Fruit fly (Drosophila melanogaster) whole organism, embryonic: ENCODE results near the gene CG7058.

Source experiments
- BEAF-32 ChIP-seq: fragments of 200-800 bp; sonication (Bioruptor generic); optimal IDR thresholded peaks from 3 replicates; lab custom pipeline; 2017; ENCODE audit warnings: missing biosample characterization, missing genetic modification characterization, mild to moderate bottlenecking, moderate library complexity, missing genetic modification reagents
- CG10267 ChIP-seq: fragments of 200-800 bp; sonication (Bioruptor generic); optimal IDR thresholded peaks from 2 replicates; lab custom pipeline; 2018; ENCODE audit warnings: missing biosample characterization, mild to moderate bottlenecking, missing genetic modification characterization, moderate library complexity
- CG10462 ChIP-seq: fragments of 200-800 bp; sonication (Bioruptor generic); optimal IDR thresholded peaks from 2 replicates; lab custom pipeline; 2016; ENCODE audit warnings: missing biosample characterization, missing genetic modification characterization
- CG12071 ChIP-seq: fragments of 200-800 bp; sonication (Bioruptor generic); optimal IDR thresholded peaks from 3 replicates; lab custom pipeline; 2018; ENCODE audit warnings: missing biosample characterization, mild to moderate bottlenecking, missing genetic modification characterization
- CG13287 ChIP-seq: fragments of 200-800 bp; sonication (Bioruptor generic); IDR thresholded peaks from 2 replicates; pipeline ENCODE4 v1.3.6; 2022; ENCODE audit warnings: missing biosample characterization, missing genetic modification characterization; ENCODE audit not compliant: partially characterized antibody
- CG14050 ChIP-seq: fragments of 200-800 bp; sonication (Bioruptor generic); IDR thresholded peaks from 3 replicates; pipeline ENCODE4 v1.3.6; 2022; ENCODE audit warnings: missing biosample characterization, missing genetic modification characterization
- CG14667 ChIP-seq: fragments of 200-800 bp; sonication (Bioruptor generic); IDR thresholded peaks from 2 replicates; pipeline ENCODE4 v1.3.6; 2022; ENCODE audit warnings: missing biosample characterization, missing genetic modification characterization
- CG16779 ChIP-seq: fragments of 200-800 bp; sonication (Bioruptor generic); IDR thresholded peaks from 2 replicates; pipeline ENCODE4 v1.3.6; 2022; ENCODE audit warnings: missing biosample characterization, missing genetic modification characterization
- CG17612 ChIP-seq: fragments of 200-800 bp; sonication (Bioruptor generic); IDR thresholded peaks from 2 replicates; pipeline ENCODE4 v1.3.6; 2022; ENCODE audit warnings: missing biosample characterization, missing genetic modification characterization
- CG17912 ChIP-seq: fragments of 200-800 bp; sonication (Bioruptor generic); optimal IDR thresholded peaks from 2 replicates; lab custom pipeline; 2018; ENCODE audit warnings: missing biosample characterization, mild to moderate bottlenecking, missing genetic modification characterization
- CG1832 ChIP-seq: fragments of 200-800 bp; sonication (Bioruptor generic); optimal IDR thresholded peaks from 2 replicates; lab custom pipeline; 2017; ENCODE audit warnings: missing biosample characterization, mild to moderate bottlenecking, missing genetic modification characterization, inconsistent platforms
- CG33213 ChIP-seq: fragments of 200-800 bp; sonication (Bioruptor generic); optimal IDR thresholded peaks from 3 replicates; lab custom pipeline; 2016; ENCODE audit warnings: missing biosample characterization, missing genetic modification characterization
- CG33557 ChIP-seq: fragments of 200-800 bp; sonication (Bioruptor generic); optimal IDR thresholded peaks from 2 replicates; lab custom pipeline; 2019; ENCODE audit warnings: missing biosample characterization, mild to moderate bottlenecking, missing genetic modification characterization, moderate library complexity
- CG3847 ChIP-seq: fragments of 200-800 bp; sonication (Bioruptor generic); IDR thresholded peaks from 2 replicates; pipeline ENCODE4 v1.3.6; 2022; ENCODE audit warnings: missing biosample characterization, missing genetic modification characterization
- CG4328 ChIP-seq: fragments of 200-800 bp; sonication (Bioruptor generic); optimal IDR thresholded peaks from 3 replicates; lab custom pipeline; 2017; ENCODE audit warnings: missing biosample characterization, missing genetic modification reagents, missing genetic modification characterization
- CG6254 ChIP-seq: fragments of 200-800 bp; sonication (Bioruptor generic); optimal IDR thresholded peaks from 3 replicates; lab custom pipeline; 2017; ENCODE audit warnings: mild to moderate bottlenecking, missing biosample characterization, missing genetic modification reagents, missing genetic modification characterization
- CG7839 ChIP-seq: fragments of 200-800 bp; sonication (Bioruptor generic); optimal IDR thresholded peaks from 3 replicates; lab custom pipeline; 2018; ENCODE audit warnings: missing biosample characterization, mild to moderate bottlenecking, missing genetic modification characterization, moderate library complexity
- CG8359 ChIP-seq: fragments of 200-800 bp; sonication (Bioruptor generic); optimal IDR thresholded peaks from 2 replicates; lab custom pipeline; 2017; ENCODE audit warnings: missing biosample characterization, mild to moderate bottlenecking, missing genetic modification characterization, borderline replicate concordance
- CG9817 ChIP-seq: fragments of 200-800 bp; sonication (Bioruptor generic); optimal IDR thresholded peaks from 2 replicates; lab custom pipeline; 2018; ENCODE audit warnings: missing biosample characterization, mild to moderate bottlenecking, missing genetic modification characterization, moderate library complexity
- CTCF ChIP-seq: fragments of 200-800 bp; sonication (Bioruptor generic); optimal IDR thresholded peaks from 2 replicates; lab custom pipeline; 2017; ENCODE audit warnings: missing biosample characterization, mild to moderate bottlenecking, missing genetic modification characterization, moderate library complexity
- D ChIP-seq, 2 experiments: fragments of 200-800 bp in 1 of 2; fragments of >200 bp in 1 of 2; sonication (Bioruptor generic) in 1 of 2; optimal IDR thresholded peaks; 2 replicates in 1 of 2; 3 replicates in 1 of 2; lab custom pipeline; 2017; ENCODE audit warnings: mild to moderate bottlenecking in 1 of 2, missing biosample characterization in 1 of 2, missing genetic modification characterization in 1 of 2, missing genetic modification reagents in 1 of 2
- Dip3 ChIP-seq: fragments of 200-800 bp; sonication (Bioruptor generic); optimal IDR thresholded peaks from 3 replicates; lab custom pipeline; 2016; ENCODE audit warnings: missing biosample characterization, missing genetic modification characterization
- Doc3 ChIP-seq: fragments of 200-800 bp; sonication (Bioruptor generic); IDR thresholded peaks from 3 replicates; pipeline ENCODE4 v1.3.6; 2022; ENCODE audit warnings: missing biosample characterization, missing genetic modification characterization; ENCODE audit not compliant: partially characterized antibody
- Ets97D ChIP-seq: fragments of 200-800 bp; sonication (Bioruptor generic); optimal IDR thresholded peaks from 3 replicates; lab custom pipeline; 2016; ENCODE audit warnings: missing biosample characterization, missing genetic modification characterization
- HmgZ ChIP-seq: fragments of 200-800 bp; sonication (Bioruptor generic); optimal IDR thresholded peaks from 2 replicates; lab custom pipeline; 2018; ENCODE audit warnings: missing biosample characterization, mild to moderate bottlenecking, missing genetic modification characterization
- Lhr ChIP-seq: fragments of 200-800 bp; sonication (Bioruptor generic); optimal IDR thresholded peaks from 3 replicates; lab custom pipeline; 2017; ENCODE audit warnings: mild to moderate bottlenecking, missing biosample characterization, missing genetic modification reagents, missing genetic modification characterization
- Neu2 ChIP-seq: fragments of 200-800 bp; sonication (Bioruptor generic); optimal IDR thresholded peaks from 3 replicates; lab custom pipeline; 2016; ENCODE audit warnings: missing biosample characterization, missing genetic modification characterization, borderline replicate concordance
- Nf-YC ChIP-seq: fragments of 200-800 bp; optimal IDR thresholded peaks from 3 replicates; lab custom pipeline; 2019; ENCODE audit warnings: missing biosample characterization, mild to moderate bottlenecking, missing genetic modification characterization, moderate library complexity
- Sox102F ChIP-seq: fragments of 200-800 bp; sonication (Bioruptor generic); optimal IDR thresholded peaks from 2 replicates; lab custom pipeline; 2018; ENCODE audit warnings: missing biosample characterization, mild to moderate bottlenecking, missing genetic modification characterization, moderate library complexity
- Trl ChIP-seq, 3 experiments: fragments of >200 bp in 2 of 3; fragments of 200-800 bp in 1 of 3; sonication (Bioruptor generic) in 1 of 3; optimal IDR thresholded peaks; 2 replicates in 1 of 3; 3 replicates in 2 of 3; lab custom pipeline; 2016 to 2017; ENCODE audit warnings: missing biosample characterization in 1 of 3, missing genetic modification characterization in 1 of 3
- Xrp1 ChIP-seq: fragments of 200-800 bp; sonication (Bioruptor generic); IDR thresholded peaks from 2 replicates; pipeline ENCODE4 v1.3.6; 2022; ENCODE audit warnings: missing biosample characterization, missing genetic modification characterization
- ab ChIP-seq: fragments of 200-800 bp; sonication (Bioruptor generic); optimal IDR thresholded peaks from 2 replicates; lab custom pipeline; 2016; ENCODE audit warnings: missing biosample characterization, missing genetic modification characterization
- az2 ChIP-seq: fragments of 200-800 bp; sonication (Bioruptor generic); optimal IDR thresholded peaks from 3 replicates; lab custom pipeline; 2016; ENCODE audit warnings: missing biosample characterization, missing genetic modification characterization
- corto ChIP-seq: fragments of 200-800 bp; sonication (Bioruptor generic); optimal IDR thresholded peaks from 2 replicates; lab custom pipeline; 2016; ENCODE audit warnings: missing biosample characterization, mild to moderate bottlenecking, missing genetic modification characterization, moderate library complexity
- dm ChIP-seq: fragments of 200-800 bp; sonication (Bioruptor generic); optimal IDR thresholded peaks from 3 replicates; lab custom pipeline; 2016; ENCODE audit warnings: missing biosample characterization, missing genetic modification characterization
- fru ChIP-seq: fragments of >200 bp; optimal IDR thresholded peaks from 2 replicates; lab custom pipeline; 2017
- gcm2 ChIP-seq: fragments of 200-800 bp; sonication (Bioruptor generic); optimal IDR thresholded peaks from 2 replicates; lab custom pipeline; 2016; ENCODE audit warnings: missing biosample characterization, missing genetic modification characterization
- gsb-n ChIP-seq: fragments of 200-800 bp; sonication (Bioruptor generic); optimal IDR thresholded peaks from 3 replicates; lab custom pipeline; 2018; ENCODE audit warnings: missing biosample characterization, mild to moderate bottlenecking, missing genetic modification characterization
- her ChIP-seq: fragments of 200-800 bp; sonication (Bioruptor generic); optimal IDR thresholded peaks from 2 replicates; lab custom pipeline; 2016; ENCODE audit warnings: missing biosample characterization, missing genetic modification characterization
- lola ChIP-seq, 3 experiments: fragments of >200 bp in 2 of 3; fragments of 200-800 bp in 1 of 3; sonication (Bioruptor generic) in 1 of 3; optimal IDR thresholded peaks; 2 replicates each; lab custom pipeline; 2017 to 2019; ENCODE audit warnings: missing biosample characterization in 3 of 3, missing genetic modification characterization in 3 of 3, mild to moderate bottlenecking in 1 of 3, moderate library complexity in 1 of 3
- nau ChIP-seq: fragments of 200-800 bp; sonication (Bioruptor generic); optimal IDR thresholded peaks from 3 replicates; lab custom pipeline; 2017; ENCODE audit warnings: missing biosample characterization, mild to moderate bottlenecking, missing genetic modification characterization, missing genetic modification reagents
- odd ChIP-seq: fragments of 200-800 bp; sonication (Bioruptor generic); optimal IDR thresholded peaks from 2 replicates; lab custom pipeline; 2017; ENCODE audit warnings: missing biosample characterization, mild to moderate bottlenecking, missing genetic modification characterization
- pho ChIP-seq: fragments of 200-800 bp; sonication (Bioruptor generic); optimal IDR thresholded peaks from 2 replicates; lab custom pipeline; 2016; ENCODE audit warnings: missing biosample characterization, missing genetic modification characterization
- prd ChIP-seq, 3 experiments: fragments of >200 bp in 2 of 3; fragments of 200-800 bp in 1 of 3; sonication (Bioruptor generic) in 1 of 3; optimal IDR thresholded peaks in 2 of 3; IDR thresholded peaks in 1 of 3; 2 replicates in 2 of 3; 3 replicates in 1 of 3; pipeline versions ENCODE4 v1.3.6 to Lab custom; 2017 to 2022; ENCODE audit warnings: missing biosample characterization in 1 of 3, missing genetic modification characterization in 1 of 3
- sim ChIP-seq: fragments of 200-800 bp; sonication (Bioruptor generic); IDR thresholded peaks from 2 replicates; pipeline ENCODE4 v1.3.6; 2022; ENCODE audit warnings: missing biosample characterization, missing genetic modification characterization
- slbo ChIP-seq: fragments of 200-800 bp; sonication (Bioruptor generic); IDR thresholded peaks from 2 replicates; pipeline ENCODE4 v1.3.6; 2022; ENCODE audit warnings: missing biosample characterization, missing genetic modification characterization
- yki ChIP-seq: fragments of >200 bp; optimal IDR thresholded peaks from 3 replicates; lab custom pipeline; 2018
- zf30C ChIP-seq: fragments of 200-800 bp; sonication (Bioruptor generic); optimal IDR thresholded peaks from 3 replicates; lab custom pipeline; 2018; ENCODE audit warnings: missing biosample characterization, mild to moderate bottlenecking, missing genetic modification characterization

Gene CG7058

dm6 chrX:18789353-18790210 is 16.9 kb upstream of the CG7058 start (continued):
- peak in 1 of 3 experiments; percentile 54 for TF ChIP-seq lola (GFP tag; optimal IDR thresholded peaks at IDR 0.05; lab: Kevin White, UChicago)
- no peak for TF ChIP-seq sim (GFP tag; lab: Robert Waterston, UW)
- peak; percentile 56 for TF ChIP-seq pho (GFP tag; lab: Kevin White, UChicago)
- no peak for TF ChIP-seq Xrp1 (GFP tag; lab: Robert Waterston, UW)
- no peak for TF ChIP-seq CG33557 (GFP tag; lab: Kevin White, UChicago)
- TF ChIP-seq BEAF-32 (GFP tag; lab: Kevin White, UChicago) = no peak
- TF ChIP-seq D (optimal IDR thresholded peaks at IDR 0.05; lab: Kevin White, UChicago) = no peak
- TF ChIP-seq D (GFP tag; optimal IDR thresholded peaks at IDR 0.05; lab: Kevin White, UChicago) = peak; percentile 39
- TF ChIP-seq corto (GFP tag; lab: Kevin White, UChicago) = no peak
- TF ChIP-seq CG17612 (GFP tag; lab: Robert Waterston, UW) = no peak
- no peak for TF ChIP-seq CG16779 (GFP tag; lab: Robert Waterston, UW)
- no peak for TF ChIP-seq yki (lab: Kevin White, UChicago)
- no peak; the same call in 1 of the 2 replicates for TF ChIP-seq CG13287
- TF ChIP-seq CG8359 (GFP tag; lab: Kevin White, UChicago) = peak; percentile 2
- TF ChIP-seq CG3847 (GFP tag; lab: Robert Waterston, UW) = peak; percentile 27; the same call in 1 of the 2 replicates
- peak; percentile 47 for TF ChIP-seq CG9817 (tag; lab: Kevin White, UChicago)
- TF ChIP-seq slbo (GFP tag; lab: Robert Waterston, UW) = no peak
- peak; percentile 79 for TF ChIP-seq CG7839 (tag; lab: Kevin White, UChicago)
- TF ChIP-seq Doc3 (GFP tag; lab: Robert Waterston, UW) = no peak
- TF ChIP-seq zf30C = no peak
- no peak for TF ChIP-seq ab (GFP tag; lab: Kevin White, UChicago)
- no peak for TF ChIP-seq CG1832 (GFP tag; lab: Kevin White, UChicago)
- TF ChIP-seq CG10267 (tag; lab: Kevin White, UChicago) = peak; percentile 19
- peak; percentile 9 for TF ChIP-seq gsb-n (tag; lab: Kevin White, UChicago)
- peak; percentile 14 for TF ChIP-seq her (GFP tag; lab: Kevin White, UChicago)
- no peak for TF ChIP-seq CG10462
- no peak for TF ChIP-seq prd (optimal IDR thresholded peaks at IDR 0.05; lab: Kevin White, UChicago)
- peak; percentile 34; the same call in 1 of the 3 replicates for TF ChIP-seq prd (GFP tag; IDR thresholded peaks at IDR 0.05; lab: Robert Waterston, UW)
- TF ChIP-seq Sox102F (GFP tag; lab: Kevin White, UChicago) = peak; percentile 48
- TF ChIP-seq Trl (optimal IDR thresholded peaks at IDR 0.05; lab: Kevin White, UChicago) = peak; percentile 24 to 51
- TF ChIP-seq Trl (GFP tag; optimal IDR thresholded peaks at IDR 0.05; lab: Kevin White, UChicago) = peak; percentile 31
- peak; percentile 5 for TF ChIP-seq HmgZ (tag; lab: Kevin White, UChicago)
- peak; percentile 53 for TF ChIP-seq odd (GFP tag; lab: Kevin White, UChicago)
- TF ChIP-seq CG14050 = no peak
- no peak for TF ChIP-seq Lhr (GFP tag; lab: Kevin White, UChicago)
- TF ChIP-seq CG33213 = no peak
- TF ChIP-seq CG17912 (GFP tag; lab: Kevin White, UChicago) = no peak
- TF ChIP-seq dm (GFP tag; lab: Kevin White, UChicago) = peak; percentile 46
- TF ChIP-seq CG14667 (GFP tag; lab: Robert Waterston, UW) = no peak
- peak; percentile 10 for TF ChIP-seq CG4328 (GFP tag; lab: Kevin White, UChicago)
- TF ChIP-seq nau (GFP tag; lab: Kevin White, UChicago) = peak; percentile 57
- TF ChIP-seq CTCF = no peak
- no peak for TF ChIP-seq CG6254
- TF ChIP-seq fru (lab: Kevin White, UChicago) = no peak
- no peak for TF ChIP-seq Neu2 (GFP tag; lab: Kevin White, UChicago)
- TF ChIP-seq Ets97D (GFP tag; lab: Kevin White, UChicago) = peak; percentile 21
- TF ChIP-seq az2 (GFP tag; lab: Kevin White, UChicago) = peak; percentile 44
- TF ChIP-seq CG12071 (GFP tag; lab: Kevin White, UChicago) = no peak
- TF ChIP-seq Dip3 (GFP tag; lab: Kevin White, UChicago) = peak; percentile 55
- peak; percentile 51 for TF ChIP-seq Nf-YC
- TF ChIP-seq gcm2 = peak; percentile 19
